Fruit fly (Drosophila melanogaster): Measurements from ENCODE around the gene RhoL.
A peak's percentile ranks its signal among the peaks of the same experiment; 100 is the strongest.

The RhoL gene

dm6 chr3R:9533181-9534124 lies 31.1 kb upstream of the RhoL start (continued):
- TF ChIP-seq psq (GFP tag; optimal IDR thresholded peaks at IDR 0.05) (peak; percentile 65), CG10431 (GFP tag; optimal IDR thresholded peaks at IDR 0.05) (peak; percentile 91), trem (tag; optimal IDR thresholded peaks at IDR 0.05) (peak; percentile 82), CG12659 (GFP tag; optimal IDR thresholded peaks at IDR 0.05) (peak; percentile 99), sima (GFP tag; optimal IDR thresholded peaks at IDR 0.05) (peak; percentile 78), CG8478 (optimal IDR thresholded peaks at IDR 0.05) (no peak), Aef1 (GFP tag; IDR thresholded peaks at IDR 0.05) (peak; percentile 84), jing (GFP tag; optimal IDR thresholded peaks at IDR 0.05) (peak; percentile 92), ab (GFP tag; optimal IDR thresholded peaks at IDR 0.05) (peak; percentile 14)

dm6 chr3R:9532437-9533180 lies 30.2 kb upstream of the RhoL start, which contains the start of gene by:
by (minus strand) TSS chr3R:9533011.
- TF ChIP-seq jing (GFP tag; optimal IDR thresholded peaks at IDR 0.05) (no peak), CG8765 (GFP tag; IDR thresholded peaks at IDR 0.05) (no peak), Stat92E (GFP tag; optimal IDR thresholded peaks at IDR 0.05) (no peak), bowl (GFP tag; IDR thresholded peaks at IDR 0.05) (no peak), run (tag; optimal IDR thresholded peaks at IDR 0.05) (no peak), CG6765 (GFP tag; optimal IDR thresholded peaks at IDR 0.05) (no peak), crol (GFP tag; IDR thresholded peaks at IDR 0.05) (no peak), da (GFP tag; optimal IDR thresholded peaks at IDR 0.05) (no peak), Gsc (GFP tag; IDR thresholded peaks at IDR 0.05) (no peak), HLH3B (GFP tag; IDR thresholded peaks at IDR 0.05) (no peak), ci (GFP tag; IDR thresholded peaks at IDR 0.05) (no peak), Dad (GFP tag; optimal IDR thresholded peaks at IDR 0.05) (no peak), CG2129 (GFP tag; IDR thresholded peaks at IDR 0.05; ENCODE audit: partially characterized antibody) (no peak), CG8089 (GFP tag; optimal IDR thresholded peaks at IDR 0.05) (no peak), CG17568 (GFP tag; optimal IDR thresholded peaks at IDR 0.05) (no peak), Hand (GFP tag; optimal IDR thresholded peaks at IDR 0.05) (no peak), cwo (GFP tag; optimal IDR thresholded peaks at IDR 0.05) (no peak), CG17829 (tag; optimal IDR thresholded peaks at IDR 0.05) (no peak), CG11398 (GFP tag; optimal IDR thresholded peaks at IDR 0.05) (no peak), tin (GFP tag; optimal IDR thresholded peaks at IDR 0.05) (no peak), Trl (optimal IDR thresholded peaks at IDR 0.05) (peak in 1 of 2 experiments; percentile 75), Trl (GFP tag; optimal IDR thresholded peaks at IDR 0.05) (no peak), CG4360 (GFP tag; IDR thresholded peaks at IDR 0.05) (no peak), CG17186 (GFP tag; optimal IDR thresholded peaks at IDR 0.05) (no peak), H15 (GFP tag; IDR thresholded peaks at IDR 0.05) (no peak), emc (GFP tag; optimal IDR thresholded peaks at IDR 0.05) (no peak), croc (GFP tag; conservative IDR thresholded peaks at IDR 0.05) (no peak), Hsf (GFP tag; optimal IDR thresholded peaks at IDR 0.05) (no peak), cas (GFP tag; IDR thresholded peaks at IDR 0.05) (no peak), Hey (tag; optimal IDR thresholded peaks at IDR 0.05) (no peak), Ptx1 (GFP tag; IDR thresholded peaks at IDR 0.05) (no peak), cg (GFP tag; optimal IDR thresholded peaks at IDR 0.05) (peak; percentile 47), sd (tag; optimal IDR thresholded peaks at IDR 0.05) (peak; percentile 83), CG1603 (tag; optimal IDR thresholded peaks at IDR 0.05) (no peak), tgo (GFP tag; IDR thresholded peaks at IDR 0.05) (no peak), sug (tag; optimal IDR thresholded peaks at IDR 0.05) (peak; percentile 52), oc (tag; optimal IDR thresholded peaks at IDR 0.05) (no peak), chinmo (GFP tag; IDR thresholded peaks at IDR 0.05; ENCODE audit: partially characterized antibody) (peak; percentile 83; the same call in 3 of the 4 replicates), slbo (GFP tag; IDR thresholded peaks at IDR 0.05) (no peak)
